Worm (Caenorhabditis elegans): Measurements from ENCODE around the gene K07E3.2.

Gene K07E3.2

DNA sequence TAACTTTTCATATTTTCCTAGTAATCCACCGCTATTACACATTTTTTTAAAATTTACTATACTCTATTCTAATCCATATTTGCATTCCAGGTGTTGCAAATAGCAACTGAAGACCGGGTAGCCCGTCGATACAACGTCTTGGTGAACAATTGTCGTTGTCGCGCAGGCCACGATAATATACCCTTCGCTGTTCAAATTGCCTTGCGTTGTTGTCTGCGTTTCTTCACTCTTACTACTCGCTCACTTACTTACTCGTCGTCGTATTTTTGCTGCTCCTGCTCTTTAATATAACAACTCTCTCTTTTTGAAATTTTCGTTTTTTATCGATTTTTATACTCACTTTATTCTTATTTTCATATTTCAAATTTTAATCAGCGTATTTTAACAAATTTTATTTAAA lies at the start of gene K07E3.2:
Gene K07E3.2 (plus strand): TSS at position 400 of the 400 bp plus-strand sequence.
- TF ChIP-seq ceh-48 (tag; optimal IDR thresholded peaks at IDR 0.05) (no peak), sdc-2 (tag; optimal IDR thresholded peaks at IDR 0.05) (peak; percentile 92), hlh-6 (tag; optimal IDR thresholded peaks at IDR 0.05) (no peak), madf-2 (tag; optimal IDR thresholded peaks at IDR 0.05) (no peak), ceh-45 (GFP tag; IDR thresholded peaks at IDR 0.05) (no peak), fax-1 (tag; optimal IDR thresholded peaks at IDR 0.05) (no peak), sox-4 (tag; optimal IDR thresholded peaks at IDR 0.05) (no peak), fkh-6 (tag; optimal IDR thresholded peaks at IDR 0.05) (no peak)

DNA sequence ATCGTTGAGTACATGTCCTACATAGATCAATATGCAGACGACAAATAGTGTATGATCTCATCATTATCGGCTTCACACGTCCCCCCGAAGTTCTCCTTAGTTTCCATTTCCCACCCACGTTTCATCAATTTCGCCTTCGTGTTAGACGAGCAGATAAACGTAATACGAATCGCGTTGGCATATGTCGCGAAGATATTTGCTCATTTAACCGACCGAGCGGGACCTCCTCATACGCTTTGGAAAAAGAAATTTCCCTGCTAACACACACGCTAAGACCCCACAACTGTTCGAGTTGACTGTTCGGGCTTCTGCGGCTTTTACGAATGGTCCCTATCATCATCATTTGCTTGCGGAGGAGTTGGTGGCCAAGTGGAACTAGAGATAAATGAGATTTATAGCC lies 49.6 kb upstream of the K07E3.2 start:
- TF ChIP-seq hlh-15 (tag; optimal IDR thresholded peaks at IDR 0.05) (no peak), K09A11.1 (tag; optimal IDR thresholded peaks at IDR 0.05; ENCODE audit: insufficient read depth) (no peak), nhr-11 (tag; optimal IDR thresholded peaks at IDR 0.05) (no peak), nfya-1 (tag; optimal IDR thresholded peaks at IDR 0.05) (no peak), lin-11 (tag; optimal IDR thresholded peaks at IDR 0.05) (no peak), ceh-2 (tag; optimal IDR thresholded peaks at IDR 0.05) (no peak), C38D4.7 (GFP tag; optimal IDR thresholded peaks at IDR 0.05) (no peak), unc-55 (GFP tag; optimal IDR thresholded peaks at IDR 0.05) (peak; percentile 26), che-1 (tag; optimal IDR thresholded peaks at IDR 0.05) (no peak), C08G9.2 (tag; optimal IDR thresholded peaks at IDR 0.05) (no peak), hlh-6 (tag; optimal IDR thresholded peaks at IDR 0.05) (no peak), pag-3 (tag; optimal IDR thresholded peaks at IDR 0.05; ENCODE audit: borderline replicate concordance) (no peak), ceh-48 (tag; optimal IDR thresholded peaks at IDR 0.05) (no peak), F13H6.1 (tag; optimal IDR thresholded peaks at IDR 0.05) (no peak), ceh-34 (tag; optimal IDR thresholded peaks at IDR 0.05) (peak; percentile 42), mec-3 (tag; optimal IDR thresholded peaks at IDR 0.05; ENCODE audit: borderline replicate concordance) (no peak), elt-4 (tag; optimal IDR thresholded peaks at IDR 0.05) (no peak), rnt-1 (tag; optimal IDR thresholded peaks at IDR 0.05) (peak; percentile 78), pat-9 (tag; optimal IDR thresholded peaks at IDR 0.05) (no peak), ahr-1 (tag; optimal IDR thresholded peaks at IDR 0.05) (no peak), ref-2 (tag; optimal IDR thresholded peaks at IDR 0.05) (no peak), ama-1 (optimal IDR thresholded peaks at IDR 0.05) (no peak), dmd-4 (tag; optimal IDR thresholded peaks at IDR 0.05; ENCODE audit: borderline replicate concordance) (no peak), odd-2 (tag; optimal IDR thresholded peaks at IDR 0.05) (no peak), ets-4 (tag; optimal IDR thresholded peaks at IDR 0.05) (no peak), ceh-31 (tag; optimal IDR thresholded peaks at IDR 0.05) (no peak), fkh-6 (tag; optimal IDR thresholded peaks at IDR 0.05) (no peak), Y22D7AL.16 (tag; optimal IDR thresholded peaks at IDR 0.05) (no peak), fax-1 (tag; optimal IDR thresholded peaks at IDR 0.05) (no peak), unc-42 (tag; optimal IDR thresholded peaks at IDR 0.05) (no peak), eyg-1 (tag; optimal IDR thresholded peaks at IDR 0.05) (no peak), ceh-18 (tag; optimal IDR thresholded peaks at IDR 0.05) (peak; percentile 3)

DNA sequence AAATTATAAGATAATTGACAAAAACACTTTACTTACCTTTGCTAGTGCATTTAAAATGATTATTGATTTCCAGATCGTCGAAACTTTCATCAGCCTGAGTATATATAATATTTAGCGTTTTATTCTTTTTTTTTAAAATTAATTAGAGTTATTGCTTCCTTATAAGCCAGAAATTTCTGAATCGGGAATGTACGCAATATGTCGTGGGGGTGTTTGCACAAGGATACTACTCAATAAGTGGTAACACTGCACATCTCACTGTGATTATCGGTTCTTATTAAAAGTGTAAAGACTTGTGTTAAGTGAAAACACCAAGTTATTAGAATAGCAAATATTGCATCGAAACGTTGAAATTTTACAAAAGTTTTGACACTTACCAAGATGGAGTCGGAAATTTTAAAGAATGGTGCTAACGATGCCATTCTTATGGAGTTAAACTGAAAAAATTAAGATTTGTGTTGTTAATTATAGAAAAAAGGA lies 46.3 kb upstream of the K07E3.2 start, which contains the start of gene dim-1:
Gene dim-1 (minus strand): TSS at position 430 of the 480 bp plus-strand sequence.
- no peak for TF ChIP-seq elt-2 (tag; optimal IDR thresholded peaks at IDR 0.05)
- no peak for TF ChIP-seq pha-4 (tag; optimal IDR thresholded peaks at IDR 0.05)

DNA sequence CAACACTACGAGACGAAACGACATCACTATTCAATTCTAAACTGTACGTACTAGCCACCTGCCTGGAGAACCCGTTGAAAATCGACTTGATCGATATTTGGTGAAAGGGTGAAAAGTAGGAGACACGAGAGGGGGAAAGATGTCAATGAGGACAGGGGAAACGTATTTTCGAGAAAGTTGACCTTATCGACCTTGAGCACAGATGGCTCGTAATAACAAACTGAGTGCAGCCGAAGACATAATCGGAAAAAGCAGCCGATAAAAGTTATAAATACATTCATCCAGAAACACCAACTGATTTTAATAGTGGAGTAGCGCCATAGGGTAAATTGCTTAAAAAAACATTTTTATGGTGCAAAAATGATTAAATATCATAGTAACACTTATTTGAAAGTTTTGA lies 44.1 kb upstream of the K07E3.2 start:
- TF ChIP-seq ztf-16 (tag; optimal IDR thresholded peaks at IDR 0.05) (no peak), mec-3 (tag; optimal IDR thresholded peaks at IDR 0.05; ENCODE audit: borderline replicate concordance) (no peak), ceh-19 (GFP tag; optimal IDR thresholded peaks at IDR 0.05) (no peak), ceh-2 (tag; optimal IDR thresholded peaks at IDR 0.05) (no peak), sdc-2 (tag; optimal IDR thresholded peaks at IDR 0.05) (no peak), T23F11.4 (GFP tag; optimal IDR thresholded peaks at IDR 0.05) (no peak), nhr-232 (tag; optimal IDR thresholded peaks at IDR 0.05) (no peak), ceh-22 (tag; optimal IDR thresholded peaks at IDR 0.05) (no peak), unc-55 (GFP tag; optimal IDR thresholded peaks at IDR 0.05) (no peak), Y22D7AL.16 (tag; optimal IDR thresholded peaks at IDR 0.05) (no peak)
